Worm (Caenorhabditis elegans) whole organism, L4 larva: Measurements from ENCODE around the gene R09E10.13.

Experiments used
- F37D6.2 ChIP-seq: sonication (generic microtip); optimal IDR thresholded peaks from 2 replicates; lab custom pipeline; 2016; ENCODE audit warnings: mild to moderate bottlenecking, missing genetic modification characterization, missing compliant biosample characterization
- T26A8.4 ChIP-seq: fragments of 200-800 bp; sonication (Bioruptor generic); IDR thresholded peaks from 2 replicates; pipeline ENCODE4 v1.3.6; 2022; ENCODE audit warnings: missing genetic modification characterization, missing compliant biosample characterization
- Y5F2A.4 ChIP-seq: fragments of 200-800 bp; sonication (Bioruptor generic); optimal IDR thresholded peaks from 2 replicates; lab custom pipeline; 2018; ENCODE audit warnings: mild to moderate bottlenecking, missing genetic modification characterization, missing compliant biosample characterization
- ZK546.5 ChIP-seq, 2 experiments: sonication (generic microtip); optimal IDR thresholded peaks; 2 replicates each; lab custom pipeline; 2017; ENCODE audit warnings: missing biosample characterization in 2 of 2, missing genetic modification characterization in 2 of 2
- aha-1 ChIP-seq: fragments of 150-350 bp; peaks from one replicate; lab custom pipeline; 2014; ENCODE audit warnings: missing biosample characterization, missing genetic modification characterization
- ama-1 ChIP-seq: fragments of 150-350 bp; optimal IDR thresholded peaks from 2 replicates; lab custom pipeline; 2014; ENCODE audit warnings: inconsistent platforms, mixed read lengths
- arid-1 ChIP-seq: fragments of 200-800 bp; sonication (Bioruptor generic); conservative IDR thresholded peaks from 2 replicates; pipeline ENCODE4 v1.3.6; 2022; ENCODE audit warnings: missing genetic modification reagents, missing genetic modification characterization, missing compliant biosample characterization
- ceh-20 ChIP-seq: fragments of 200-800 bp; sonication (Bioruptor generic); IDR thresholded peaks from 2 replicates; pipeline ENCODE4 v1.3.6; 2022; ENCODE audit warnings: missing genetic modification reagents, missing genetic modification characterization, missing compliant biosample characterization
- ces-1 ChIP-seq: fragments of 150-350 bp; sonication (generic microtip); optimal IDR thresholded peaks from 4 replicates; lab custom pipeline; 2014; ENCODE audit warnings: missing biosample characterization, missing genetic modification reagents, missing genetic modification characterization
- ctbp-1 ChIP-seq: fragments of 200-800 bp; sonication (Bioruptor generic); IDR thresholded peaks from 2 replicates; pipeline ENCODE4 v1.3.6; 2022; ENCODE audit warnings: missing genetic modification reagents, missing genetic modification characterization, missing compliant biosample characterization
- dmd-6 ChIP-seq: fragments of 200-800 bp; sonication (Bioruptor generic); IDR thresholded peaks from 2 replicates; pipeline ENCODE4 v1.3.6; 2022; ENCODE audit warnings: missing genetic modification reagents, missing genetic modification characterization, missing compliant biosample characterization
- dmd-9 ChIP-seq: fragments of 200-800 bp; sonication (Bioruptor generic); IDR thresholded peaks from 2 replicates; pipeline ENCODE4 v1.3.6; 2022; ENCODE audit warnings: missing genetic modification reagents, missing genetic modification characterization, missing compliant biosample characterization
- dpl-1 ChIP-seq: fragments of 150-350 bp; optimal IDR thresholded peaks from 2 replicates; lab custom pipeline; 2014; ENCODE audit warnings: missing biosample characterization, missing genetic modification reagents, missing genetic modification characterization
- dve-1 ChIP-seq: sonication (generic microtip); optimal IDR thresholded peaks from 2 replicates; lab custom pipeline; 2017; ENCODE audit warnings: antibody characterized with exemption, mild to moderate bottlenecking, missing genetic modification characterization, missing compliant biosample characterization; ENCODE audit not compliant: insufficient read depth
- fkh-10 ChIP-seq: fragments of 150-350 bp; optimal IDR thresholded peaks from 2 replicates; lab custom pipeline; 2014; ENCODE audit warnings: missing biosample characterization, missing genetic modification reagents, missing genetic modification characterization
- hif-1 ChIP-seq, 2 experiments: sonication (generic microtip); optimal IDR thresholded peaks; 2 replicates each; lab custom pipeline; 2016 to 2017; ENCODE audit warnings: missing compliant biosample characterization in 2 of 2, missing genetic modification characterization in 2 of 2, missing genetic modification reagents in 2 of 2, missing genotype in 2 of 2, mild to moderate bottlenecking in 1 of 2
- hlh-30 ChIP-seq: sonication (generic microtip); optimal IDR thresholded peaks from 2 replicates; lab custom pipeline; 2017; ENCODE audit warnings: antibody characterized with exemption, mild to moderate bottlenecking, missing genetic modification characterization, missing compliant biosample characterization; ENCODE audit not compliant: insufficient read depth
- hmg-1.1 ChIP-seq: fragments of 200-800 bp; sonication (Bioruptor generic); IDR thresholded peaks from 2 replicates; pipeline ENCODE4 v1.3.6; 2022; ENCODE audit warnings: missing genetic modification reagents, missing genetic modification characterization, missing compliant biosample characterization
- lin-1 ChIP-seq: fragments of 200-800 bp; sonication (Bioruptor generic); IDR thresholded peaks from 2 replicates; pipeline ENCODE4 v1.3.6; 2022; ENCODE audit warnings: missing genetic modification reagents, missing genetic modification characterization, missing compliant biosample characterization
- lin-29 ChIP-seq: fragments of 200-800 bp; sonication (Bioruptor generic); IDR thresholded peaks from 2 replicates; pipeline ENCODE4 v1.3.6; 2022; ENCODE audit warnings: missing genetic modification reagents, missing genetic modification characterization, missing compliant biosample characterization
- lin-38 ChIP-seq: fragments of 200-800 bp; sonication (Bioruptor generic); IDR thresholded peaks from 2 replicates; pipeline ENCODE4 v1.3.6; 2022; ENCODE audit warnings: missing genetic modification reagents, missing genetic modification characterization, missing compliant biosample characterization
- lin-39 ChIP-seq: fragments of 150-350 bp; optimal IDR thresholded peaks from 2 replicates; lab custom pipeline; 2014; ENCODE audit warnings: missing biosample characterization, missing genetic modification reagents, missing genetic modification characterization
- lsy-2 ChIP-seq, 2 experiments: fragments of 150-350 bp in 1 of 2; sonication (generic microtip) in 1 of 2; optimal IDR thresholded peaks; 2 replicates each; lab custom pipeline; 2014 to 2017; ENCODE audit warnings: missing biosample characterization in 2 of 2, missing genetic modification characterization in 2 of 2
- madf-5 ChIP-seq, 2 experiments: fragments of 200-800 bp; sonication (Bioruptor generic); IDR thresholded peaks; 2 replicates each; pipeline ENCODE4 v1.3.6; 2022; ENCODE audit warnings: missing compliant biosample characterization in 2 of 2, missing genetic modification characterization in 2 of 2
- madf-9 ChIP-seq: fragments of 200-800 bp; sonication (Bioruptor generic); conservative IDR thresholded peaks from 2 replicates; pipeline ENCODE4 v1.3.6; 2022; ENCODE audit warnings: missing genetic modification reagents, missing genetic modification characterization, missing compliant biosample characterization
- mes-2 ChIP-seq: sonication (generic microtip); optimal IDR thresholded peaks from 2 replicates; lab custom pipeline; 2016; ENCODE audit warnings: missing genotype, mild to moderate bottlenecking, missing genetic modification characterization, missing compliant biosample characterization; ENCODE audit not compliant: poor library complexity, severe bottlenecking
- mxl-3 ChIP-seq: fragments of 200-800 bp; sonication (Bioruptor generic); optimal IDR thresholded peaks from 2 replicates; lab custom pipeline; 2018; ENCODE audit warnings: mild to moderate bottlenecking, missing genetic modification characterization, missing compliant biosample characterization
- nhr-11 ChIP-seq: fragments of 150-350 bp; optimal IDR thresholded peaks from 2 replicates; lab custom pipeline; 2014; ENCODE audit warnings: missing biosample characterization, missing genetic modification characterization
- nhr-28 ChIP-seq: fragments of 150-350 bp; optimal IDR thresholded peaks from 2 replicates; lab custom pipeline; 2014; ENCODE audit warnings: missing biosample characterization, missing genetic modification characterization
- nhr-48 ChIP-seq: sonication (generic microtip); optimal IDR thresholded peaks from 2 replicates; lab custom pipeline; 2016; ENCODE audit warnings: mild to moderate bottlenecking, missing genetic modification characterization, missing compliant biosample characterization
- nhr-77 ChIP-seq: fragments of 150-350 bp; optimal IDR thresholded peaks from 2 replicates; lab custom pipeline; 2014; ENCODE audit warnings: missing biosample characterization, missing genetic modification characterization
- pha-4 ChIP-seq, 2 experiments: fragments of 150-350 bp in 1 of 2; fragments of 200-800 bp in 1 of 2; sonication (Bioruptor generic) in 1 of 2; IDR thresholded peaks in 1 of 2; optimal IDR thresholded peaks in 1 of 2; 2 replicates each; pipeline versions ENCODE4 v1.3.6 to Lab custom; 2014 to 2022; ENCODE audit warnings: missing genetic modification characterization in 2 of 2, missing genetic modification reagents in 2 of 2, missing biosample characterization in 1 of 2, missing compliant biosample characterization in 1 of 2
- php-3 ChIP-seq: fragments of 200-800 bp; sonication (Bioruptor generic); IDR thresholded peaks from 2 replicates; pipeline ENCODE4 v1.3.6; 2022; ENCODE audit warnings: missing genetic modification reagents, missing genetic modification characterization, missing compliant biosample characterization
- saeg-2 ChIP-seq: fragments of 200-800 bp; sonication (Bioruptor generic); IDR thresholded peaks from 2 replicates; pipeline ENCODE4 v1.3.6; 2022; ENCODE audit warnings: missing genetic modification reagents, missing genetic modification characterization, missing compliant biosample characterization
- spr-3 ChIP-seq: fragments of 200-800 bp; sonication (Bioruptor generic); optimal IDR thresholded peaks from 2 replicates; lab custom pipeline; 2018; ENCODE audit warnings: mild to moderate bottlenecking, missing genetic modification characterization, missing compliant biosample characterization
- unc-39 ChIP-seq: sonication (generic microtip); optimal IDR thresholded peaks from 2 replicates; lab custom pipeline; 2017; ENCODE audit warnings: missing biosample characterization, missing genetic modification characterization
- vab-7 ChIP-seq: fragments of 200-800 bp; sonication (Bioruptor generic); IDR thresholded peaks from 2 replicates; pipeline ENCODE4 v1.3.6; 2022; ENCODE audit warnings: missing genetic modification reagents, missing genetic modification characterization, missing compliant biosample characterization
- zfp-2 ChIP-seq: sonication (generic microtip); optimal IDR thresholded peaks from 2 replicates; lab custom pipeline; 2016; ENCODE audit warnings: mild to moderate bottlenecking, missing genetic modification characterization, missing compliant biosample characterization
- zfp-3 ChIP-seq: fragments of 200-800 bp; sonication (Bioruptor generic); conservative IDR thresholded peaks from 2 replicates; pipeline ENCODE4 v1.3.6; 2022; ENCODE audit warnings: missing genetic modification reagents, missing genetic modification characterization, missing compliant biosample characterization
- zip-11 ChIP-seq: fragments of 200-800 bp; sonication (Bioruptor generic); IDR thresholded peaks from 2 replicates; pipeline ENCODE4 v1.3.6; 2022; ENCODE audit warnings: missing genetic modification characterization, missing compliant biosample characterization
- zip-2 ChIP-seq: fragments of 150-350 bp; optimal IDR thresholded peaks from 2 replicates; lab custom pipeline; 2014; ENCODE audit warnings: missing biosample characterization, missing genetic modification characterization
- ztf-11 ChIP-seq: fragments of 150-350 bp; optimal IDR thresholded peaks from 2 replicates; lab custom pipeline; 2014; ENCODE audit warnings: missing biosample characterization, missing genetic modification characterization
- ztf-7 ChIP-seq: fragments of 150-350 bp; optimal IDR thresholded peaks from 2 replicates; lab custom pipeline; 2014; ENCODE audit warnings: missing biosample characterization, missing genetic modification characterization

R09E10.13 gene

ce11 chrIV:10341618-10342360 lies 46.8 kb upstream of the R09E10.13 start (continued):
- peak; percentile 62; the same call in 1 of the 2 replicates for TF ChIP-seq ctbp-1 (GFP tag; lab: Robert Waterston, UW)
- no peak for TF ChIP-seq lin-38
- TF ChIP-seq madf-5 (GFP tag; IDR thresholded peaks at IDR 0.05; lab: Robert Waterston, UW): no peak
- peak; percentile 35 for TF ChIP-seq fkh-10 (GFP tag; lab: Kevin White, UChicago)
- TF ChIP-seq spr-3: no peak
- TF ChIP-seq zip-11 (GFP tag; lab: Robert Waterston, UW): no peak
- no peak for TF ChIP-seq mxl-3 (GFP tag; lab: Kevin White, UChicago)
- TF ChIP-seq dpl-1 (GFP tag; lab: Kevin White, UChicago): no peak
- TF ChIP-seq nhr-48 (tag; lab: Kevin White, UChicago): no peak
- TF ChIP-seq ZK546.5 (tag; optimal IDR thresholded peaks at IDR 0.05; lab: Kevin White, UChicago): no peak
- TF ChIP-seq ama-1 (lab: Kevin White, UChicago): no peak
- TF ChIP-seq zfp-2: no peak
- no peak for TF ChIP-seq mes-2 (tag; lab: Kevin White, UChicago)
- TF ChIP-seq dve-1 (tag; lab: Kevin White, UChicago): no peak
- no peak for TF ChIP-seq ztf-11 (tag; lab: Kevin White, UChicago)
- TF ChIP-seq T26A8.4 (GFP tag; lab: Robert Waterston, UW): no peak
- TF ChIP-seq ces-1 (GFP tag; lab: Kevin White, UChicago): no peak
- no peak for TF ChIP-seq zip-2
- TF ChIP-seq lin-29: no peak
- TF ChIP-seq Y5F2A.4: no peak
- peak; percentile 1 for TF ChIP-seq F37D6.2
- TF ChIP-seq zfp-3 (GFP tag; lab: Robert Waterston, UW): no peak
- TF ChIP-seq madf-9 (GFP tag; lab: Robert Waterston, UW): no peak
- no peak for TF ChIP-seq dmd-9 (GFP tag; lab: Robert Waterston, UW)

ce11 chrIV:10339701-10340100 lies 44.8 kb upstream of the R09E10.13 start:
- TF ChIP-seq nhr-11 (peak; percentile 9), madf-9 (GFP tag; lab: Robert Waterston, UW) (no peak)

- TF ChIP-seq T26A8.4 (GFP tag; lab: Robert Waterston, UW): no peak
- TF ChIP-seq lin-1: no peak
- TF ChIP-seq aha-1 (tag; lab: Kevin White, UChicago): peak; percentile 92
- TF ChIP-seq pha-4 (GFP tag; IDR thresholded peaks at IDR 0.05; lab: Robert Waterston, UW): no peak
- TF ChIP-seq pha-4 (tag; optimal IDR thresholded peaks at IDR 0.05; lab: Kevin White, UChicago): no peak
- TF ChIP-seq vab-7 (GFP tag; lab: Robert Waterston, UW): no peak
- TF ChIP-seq F37D6.2: no peak
These were observed 42.3 kb upstream of the R09E10.13 start for ce11 chrIV:10337286-10337685.

ce11 chrIV:10331882-10332281 lies 36.9 kb upstream of the R09E10.13 start:
- TF ChIP-seq ceh-20: peak; percentile 21; the same call in 1 of the 2 replicates
- TF ChIP-seq nhr-28 (tag; lab: Kevin White, UChicago): peak; percentile 69
- TF ChIP-seq hlh-30 (tag; lab: Kevin White, UChicago): peak; percentile 26
- TF ChIP-seq T26A8.4 (GFP tag; lab: Robert Waterston, UW): no peak
- TF ChIP-seq lin-39 (tag; lab: Kevin White, UChicago): no peak
- TF ChIP-seq lin-1: peak; percentile 72; the same call in 1 of the 2 replicates
- no peak for TF ChIP-seq hmg-1.1
- no peak for TF ChIP-seq unc-39
- TF ChIP-seq lin-29: no peak
- TF ChIP-seq arid-1: no peak
- peak; percentile 78 for TF ChIP-seq nhr-77 (tag; lab: Kevin White, UChicago)
- TF ChIP-seq php-3 (GFP tag; lab: Robert Waterston, UW): peak; percentile 81
- TF ChIP-seq F37D6.2: no peak
- peak; percentile 75 for TF ChIP-seq dmd-6 (GFP tag; lab: Robert Waterston, UW)
- TF ChIP-seq mes-2 (tag; lab: Kevin White, UChicago): peak; percentile 16
- no peak for TF ChIP-seq ama-1 (lab: Kevin White, UChicago)
- TF ChIP-seq ztf-7 (tag; lab: Kevin White, UChicago): no peak
- TF ChIP-seq ces-1 (GFP tag; lab: Kevin White, UChicago): no peak
- no peak for TF ChIP-seq hif-1 (tag; optimal IDR thresholded peaks at IDR 0.05; lab: Kevin White, UChicago)
- TF ChIP-seq saeg-2 (GFP tag; lab: Robert Waterston, UW): no peak
- peak in 1 of 2 experiments; percentile 23 for TF ChIP-seq lsy-2 (tag; optimal IDR thresholded peaks at IDR 0.05; lab: Kevin White, UChicago)
- TF ChIP-seq zip-2: no peak
- TF ChIP-seq mxl-3 (GFP tag; lab: Kevin White, UChicago): peak; percentile 18
